Worm (Caenorhabditis elegans) whole organism, mixed stage, embryonic: ENCODE measurements around the gene cpna-2.

Experiments used
- mab-5 ChIP-seq: fragments of 150-350 bp; optimal IDR thresholded peaks from 2 replicates; lab custom pipeline; 2014; ENCODE audit warnings: missing biosample characterization, missing genetic modification characterization
- unc-39 ChIP-seq: fragments of 150-350 bp; optimal IDR thresholded peaks from 2 replicates; lab custom pipeline; 2014; ENCODE audit warnings: missing biosample characterization, missing genetic modification characterization
- ztf-11 ChIP-seq: fragments of 150-350 bp; optimal IDR thresholded peaks from 2 replicates; lab custom pipeline; 2014; ENCODE audit warnings: missing biosample characterization, missing genetic modification characterization

DNA sequence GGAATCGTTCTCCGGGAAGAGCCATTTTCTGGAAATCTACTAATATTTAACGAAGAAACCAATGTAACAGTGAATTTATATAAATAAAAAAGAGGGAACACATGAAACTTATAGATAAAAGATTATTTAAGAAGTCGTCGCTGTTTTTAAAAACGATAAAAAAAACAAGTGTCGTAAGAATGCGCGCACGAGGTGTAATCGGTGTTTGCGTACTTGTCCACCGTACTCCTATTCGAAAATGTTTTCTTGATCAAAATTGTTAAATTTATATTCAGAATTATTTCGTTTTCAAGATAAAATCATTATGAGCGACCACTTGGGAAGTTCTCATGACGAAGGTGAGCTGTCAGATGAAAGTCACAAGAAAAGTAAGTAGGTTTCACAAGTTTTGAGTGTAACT, 25.7 kb upstream of the cpna-2 start, which contains the start of the genes moa-2 and cdk-11.1:
- TF ChIP-seq unc-39 (tag; lab: Kevin White, UChicago) (no peak), ztf-11 (tag; lab: Kevin White, UChicago) (no peak), mab-5 (no peak)
